Worm (Caenorhabditis elegans): Measurements from ENCODE around the gene dpy-30.

dpy-30 gene

DNA sequence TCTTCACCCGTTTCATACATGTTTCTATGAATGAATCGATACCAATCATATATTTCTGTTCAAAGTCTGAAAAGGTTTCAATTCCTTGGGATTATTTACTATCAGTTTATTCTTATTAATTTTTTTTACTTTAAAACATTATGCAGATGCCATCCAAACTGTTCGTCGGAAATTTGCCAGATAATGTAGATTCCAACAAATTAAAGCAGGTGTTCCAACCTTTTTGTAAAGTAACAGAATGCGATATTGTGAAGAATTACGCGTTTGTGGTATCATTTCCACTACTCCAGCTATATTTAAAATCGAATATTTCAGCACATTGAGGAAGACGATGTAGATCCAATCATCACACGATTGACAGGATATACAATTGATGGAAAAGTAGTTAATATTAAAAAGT lies 810 bp downstream of the dpy-30 start, which contains the start of gene rnp-1:
TSS of gene rnp-1 (plus strand) at position 145 of the 400 bp plus-strand sequence.
- no peak for TF ChIP-seq ref-1 (GFP tag; conservative IDR thresholded peaks at IDR 0.05)
- no peak for TF ChIP-seq klf-2 (GFP tag; conservative IDR thresholded peaks at IDR 0.05)
- no peak for TF ChIP-seq cog-1 (tag; optimal IDR thresholded peaks at IDR 0.05)
- TF ChIP-seq med-1 (GFP tag; optimal IDR thresholded peaks at IDR 0.05; ENCODE audit: insufficient read depth) = no peak
- no peak for TF ChIP-seq T22C8.4 (GFP tag; IDR thresholded peaks at IDR 0.05)
- no peak for TF ChIP-seq tab-1 (GFP tag; IDR thresholded peaks at IDR 0.05)
- no peak for TF ChIP-seq ztf-29 (GFP tag; IDR thresholded peaks at IDR 0.05)

DNA sequence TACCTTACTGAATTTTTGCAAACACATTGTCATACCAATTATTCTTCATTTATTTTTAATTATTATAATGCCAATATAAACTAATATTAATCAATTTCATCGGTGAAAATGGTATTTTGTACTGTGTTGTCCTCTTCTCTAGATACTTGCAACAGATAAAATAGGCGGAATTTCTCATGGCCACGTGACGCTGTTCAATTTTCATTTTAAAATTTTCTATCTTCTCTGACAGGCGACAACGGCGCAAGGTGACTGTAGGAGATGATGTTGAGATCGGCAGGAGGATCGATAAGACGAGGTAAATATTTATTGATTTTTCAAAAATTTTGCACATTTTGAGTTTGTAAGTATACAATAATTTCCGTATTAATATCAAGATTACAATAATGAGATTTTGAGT lies 3.0 kb downstream of the dpy-30 start, which contains the start of gene ogdh-2:
TSS of gene ogdh-2 (plus strand) at position 233 of the 400 bp plus-strand sequence.
- TF ChIP-seq ref-1 (GFP tag; conservative IDR thresholded peaks at IDR 0.05) = no peak
- TF ChIP-seq tab-1 (GFP tag; IDR thresholded peaks at IDR 0.05) = no peak
- TF ChIP-seq ztf-29 (GFP tag; IDR thresholded peaks at IDR 0.05) = no peak
- no peak for TF ChIP-seq ztf-23 (GFP tag; IDR thresholded peaks at IDR 0.05)
- no peak for TF ChIP-seq cog-1 (tag; optimal IDR thresholded peaks at IDR 0.05)
- TF ChIP-seq flt-1 (GFP tag; IDR thresholded peaks at IDR 0.05) = no peak
- TF ChIP-seq T22C8.4 (GFP tag; IDR thresholded peaks at IDR 0.05) = no peak
- TF ChIP-seq klf-2 (GFP tag; conservative IDR thresholded peaks at IDR 0.05) = no peak
- TF ChIP-seq med-1 (GFP tag; optimal IDR thresholded peaks at IDR 0.05; ENCODE audit: insufficient read depth) = no peak

DNA sequence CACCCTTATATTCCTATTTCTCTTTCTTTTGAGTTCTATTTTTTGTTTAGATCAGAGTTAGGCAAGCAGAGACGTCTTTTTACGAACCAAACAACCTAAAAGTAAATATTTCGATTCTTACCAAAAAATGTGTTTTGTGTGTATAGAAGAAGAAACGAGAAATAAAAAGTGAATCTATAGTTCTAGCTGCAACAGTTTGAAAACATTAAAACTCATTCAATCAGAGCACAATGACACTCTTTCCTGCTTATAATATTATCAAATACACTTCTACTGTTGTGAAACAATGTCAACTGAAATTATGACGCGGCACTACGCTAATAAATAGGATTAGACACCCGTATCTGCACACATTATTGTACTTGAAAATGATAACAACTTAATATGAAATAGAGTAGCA lies 4.5 kb downstream of the dpy-30 start, which contains the start of gene ZK836.3:
TSS of gene ZK836.3 (minus strand) at position 101 of the 400 bp plus-strand sequence.
- TF ChIP-seq ref-1 (GFP tag; conservative IDR thresholded peaks at IDR 0.05) (no peak), med-1 (GFP tag; optimal IDR thresholded peaks at IDR 0.05; ENCODE audit: insufficient read depth) (no peak)

DNA sequence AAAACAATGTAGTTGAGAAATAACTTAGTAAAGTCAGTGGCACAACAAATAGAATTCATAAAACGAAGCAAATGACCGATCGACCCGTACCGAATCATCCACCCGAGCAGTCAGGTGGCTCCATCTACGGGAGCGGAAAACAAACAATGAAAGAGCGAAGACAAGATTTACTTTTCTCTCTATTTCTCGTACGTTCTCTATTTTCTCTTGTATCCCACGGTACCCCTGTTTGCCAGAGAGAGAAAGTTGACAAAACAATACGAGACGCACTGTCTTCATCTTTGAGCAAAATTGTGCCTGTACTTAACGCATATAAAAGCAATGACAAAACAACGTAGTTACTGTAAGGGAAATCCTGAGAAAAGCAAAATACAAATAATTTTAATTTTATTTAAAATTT lies 5.3 kb downstream of the dpy-30 start:
- no peak for TF ChIP-seq ztf-29 (GFP tag; IDR thresholded peaks at IDR 0.05)

- no peak for TF ChIP-seq klf-2 (GFP tag; conservative IDR thresholded peaks at IDR 0.05)
- TF ChIP-seq T22C8.4 (GFP tag; IDR thresholded peaks at IDR 0.05) = no peak
Observed at ce11 chrV:12197748-12198147, 6.4 kb downstream of the dpy-30 start.

- TF ChIP-seq cog-1 (tag; optimal IDR thresholded peaks at IDR 0.05) (no peak), T22C8.4 (GFP tag; IDR thresholded peaks at IDR 0.05) (no peak), med-1 (GFP tag; optimal IDR thresholded peaks at IDR 0.05; ENCODE audit: insufficient read depth) (no peak), flt-1 (GFP tag; IDR thresholded peaks at IDR 0.05) (no peak), ref-1 (GFP tag; conservative IDR thresholded peaks at IDR 0.05) (no peak), ztf-23 (GFP tag; IDR thresholded peaks at IDR 0.05) (no peak), klf-2 (GFP tag; conservative IDR thresholded peaks at IDR 0.05) (no peak), tab-1 (GFP tag; IDR thresholded peaks at IDR 0.05) (no peak), ztf-29 (GFP tag; IDR thresholded peaks at IDR 0.05) (no peak)
Observed at ce11 chrV:12198545-12198944, 7.2 kb downstream of the dpy-30 start, which contains the start of gene lon-3. TSS of gene lon-3 (minus strand) at chrV:12198645.

ce11 chrV:12199474-12199873 lies 8.2 kb downstream of the dpy-30 start:
- TF ChIP-seq ztf-23 (GFP tag; IDR thresholded peaks at IDR 0.05) (no peak), klf-2 (GFP tag; conservative IDR thresholded peaks at IDR 0.05) (no peak), ref-1 (GFP tag; conservative IDR thresholded peaks at IDR 0.05) (no peak), tab-1 (GFP tag; IDR thresholded peaks at IDR 0.05) (no peak), ztf-29 (GFP tag; IDR thresholded peaks at IDR 0.05) (no peak), cog-1 (tag; optimal IDR thresholded peaks at IDR 0.05) (no peak), med-1 (GFP tag; optimal IDR thresholded peaks at IDR 0.05; ENCODE audit: insufficient read depth) (no peak), T22C8.4 (GFP tag; IDR thresholded peaks at IDR 0.05) (no peak)

DNA sequence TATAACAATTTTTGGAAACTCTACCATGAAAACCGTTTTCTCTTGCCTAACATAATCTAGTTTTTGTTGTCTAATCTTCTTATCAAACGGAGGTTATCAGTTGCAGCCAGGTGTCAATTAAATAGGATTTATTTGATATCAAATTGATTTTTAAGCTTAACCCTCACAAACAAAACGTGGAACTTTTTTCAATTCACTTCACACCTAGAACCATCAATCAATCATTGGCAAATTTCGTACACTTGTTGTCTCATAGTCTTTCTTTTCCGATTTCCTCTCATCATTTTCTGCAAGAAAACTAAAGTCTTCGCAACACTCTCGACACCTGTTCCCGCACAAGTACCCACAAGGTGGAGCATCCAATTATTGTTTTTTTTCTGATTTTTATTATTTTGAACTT lies 17.4 kb downstream of the dpy-30 start:
- TF ChIP-seq ref-1 (GFP tag; conservative IDR thresholded peaks at IDR 0.05) (no peak), tab-1 (GFP tag; IDR thresholded peaks at IDR 0.05) (no peak)

DNA sequence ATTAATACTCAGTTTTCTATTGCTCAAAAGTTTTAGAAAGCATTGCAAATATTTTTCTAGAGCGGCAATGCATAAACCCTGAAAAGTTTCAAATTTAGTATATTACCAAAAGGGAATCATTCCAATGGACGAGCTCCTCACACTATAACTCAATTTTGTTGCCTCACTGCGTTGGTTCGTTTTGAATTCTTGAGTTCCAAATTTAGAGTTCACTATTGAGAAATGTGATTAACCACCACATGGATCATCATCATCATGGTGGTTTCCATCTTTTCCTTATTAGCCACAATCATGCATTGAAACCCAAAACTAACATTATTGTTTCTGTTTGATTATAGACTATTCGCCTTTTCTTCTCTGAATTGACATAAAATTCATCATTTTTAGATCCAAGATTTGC lies 18.6 kb downstream of the dpy-30 start:
- TF ChIP-seq T22C8.4 (GFP tag; IDR thresholded peaks at IDR 0.05) (no peak), ztf-29 (GFP tag; IDR thresholded peaks at IDR 0.05) (no peak), klf-2 (GFP tag; conservative IDR thresholded peaks at IDR 0.05) (no peak), ref-1 (GFP tag; conservative IDR thresholded peaks at IDR 0.05) (no peak), tab-1 (GFP tag; IDR thresholded peaks at IDR 0.05) (no peak), med-1 (GFP tag; optimal IDR thresholded peaks at IDR 0.05; ENCODE audit: insufficient read depth) (no peak), ztf-23 (GFP tag; IDR thresholded peaks at IDR 0.05) (no peak), flt-1 (GFP tag; IDR thresholded peaks at IDR 0.05) (no peak), cog-1 (tag; optimal IDR thresholded peaks at IDR 0.05) (no peak)

- no peak for TF ChIP-seq cog-1 (tag; optimal IDR thresholded peaks at IDR 0.05)
- no peak for TF ChIP-seq flt-1 (GFP tag; IDR thresholded peaks at IDR 0.05)
- TF ChIP-seq ztf-29 (GFP tag; IDR thresholded peaks at IDR 0.05) = no peak
- TF ChIP-seq T22C8.4 (GFP tag; IDR thresholded peaks at IDR 0.05) = no peak
- no peak for TF ChIP-seq ref-1 (GFP tag; conservative IDR thresholded peaks at IDR 0.05)
- no peak for TF ChIP-seq ztf-23 (GFP tag; IDR thresholded peaks at IDR 0.05)
- no peak for TF ChIP-seq tab-1 (GFP tag; IDR thresholded peaks at IDR 0.05)
- no peak for TF ChIP-seq med-1 (GFP tag; optimal IDR thresholded peaks at IDR 0.05; ENCODE audit: insufficient read depth)
- no peak for TF ChIP-seq klf-2 (GFP tag; conservative IDR thresholded peaks at IDR 0.05)
Observed at ce11 chrV:12211090-12211489, 19.8 kb downstream of the dpy-30 start.

DNA sequence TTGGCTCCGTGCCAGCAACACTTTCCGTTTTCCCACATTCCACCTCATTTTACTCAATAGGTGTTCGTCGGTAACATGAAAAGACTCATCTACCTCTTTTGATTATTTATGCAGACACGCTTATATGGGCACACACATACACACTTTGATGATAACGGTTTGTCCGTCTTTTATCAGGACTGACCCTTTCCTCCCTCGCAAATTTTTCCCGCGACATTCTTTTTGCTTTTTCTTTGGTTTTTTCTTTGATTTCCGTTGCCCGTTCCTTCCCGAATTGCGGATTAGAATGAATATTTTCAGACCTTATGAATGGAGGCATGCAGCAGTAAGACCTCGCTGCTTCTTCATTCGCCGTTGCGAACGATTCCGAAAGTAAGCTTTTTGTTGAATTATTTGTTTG lies 21.7 kb downstream of the dpy-30 start, which contains the start of gene vab-8:
TSS of gene vab-8 (plus strand) at position 301 of the 400 bp plus-strand sequence.
- TF ChIP-seq tab-1 (GFP tag; IDR thresholded peaks at IDR 0.05) (no peak), flt-1 (GFP tag; IDR thresholded peaks at IDR 0.05) (no peak), ref-1 (GFP tag; conservative IDR thresholded peaks at IDR 0.05) (no peak), T22C8.4 (GFP tag; IDR thresholded peaks at IDR 0.05) (no peak), ztf-23 (GFP tag; IDR thresholded peaks at IDR 0.05) (no peak), med-1 (GFP tag; optimal IDR thresholded peaks at IDR 0.05; ENCODE audit: insufficient read depth) (no peak)

All from whole organism, midembryonic.